Fruit fly (Drosophila melanogaster) whole organism, wandering third instar larva: Measurements from ENCODE around the gene CG46270.
A peak's percentile ranks its signal among the peaks of the same experiment; 100 is the strongest.
"Not testable (repeated sequence)": the region's sequence is repeated elsewhere in the genome, so short reads cannot be mapped to it uniquely, and the experiment has no call there.

ENCODE experiments used
- CG32264 ChIP-seq: fragments of 200-800 bp; sonication (Bioruptor generic); optimal IDR thresholded peaks from 2 replicates; lab custom pipeline; 2016; ENCODE audit warnings: missing biosample characterization, missing genetic modification characterization
- CG9705 ChIP-seq: fragments of 200-800 bp; sonication (Bioruptor generic); optimal IDR thresholded peaks from 2 replicates; lab custom pipeline; 2018; ENCODE audit warnings: missing biosample characterization, mild to moderate bottlenecking, missing genetic modification characterization
- Dfd ChIP-seq: fragments of >200 bp; optimal IDR thresholded peaks from 2 replicates; lab custom pipeline; 2017; ENCODE audit warnings: missing biosample characterization, missing genetic modification characterization
- GATAd ChIP-seq: sonication (Bioruptor generic); optimal IDR thresholded peaks from 2 replicates; lab custom pipeline; 2016; ENCODE audit warnings: missing biosample characterization, missing genetic modification characterization
- Hr83 ChIP-seq: fragments of 200-300 bp; sonication (Bioruptor generic); optimal IDR thresholded peaks from 2 replicates; lab custom pipeline; 2016; ENCODE audit warnings: missing biosample characterization, mild to moderate bottlenecking, missing genetic modification characterization, moderate library complexity; ENCODE audit not compliant: poor library complexity, severe bottlenecking
- Jra ChIP-seq: sonication (Bioruptor generic); optimal IDR thresholded peaks from 2 replicates; lab custom pipeline; 2016; ENCODE audit warnings: missing biosample characterization, missing genetic modification characterization
- Myc ChIP-seq: fragments of >200 bp; optimal IDR thresholded peaks from 2 replicates; lab custom pipeline; 2017
- N ChIP-seq: fragments of >200 bp; optimal IDR thresholded peaks from 2 replicates; lab custom pipeline; 2018; ENCODE audit warnings: missing biosample characterization, missing external identifiers, missing genetic modification characterization
- Rel ChIP-seq, 2 experiments: fragments of 200-800 bp; sonication (Bioruptor generic) in 1 of 2; optimal IDR thresholded peaks; 2 replicates in 1 of 2; 3 replicates in 1 of 2; lab custom pipeline; 2016 to 2019; ENCODE audit warnings: mild to moderate bottlenecking in 2 of 2, missing biosample characterization in 2 of 2, missing genetic modification characterization in 2 of 2, moderate library complexity in 1 of 2
- Sp1 ChIP-seq: fragments of 200-800 bp; sonication (Bioruptor generic); optimal IDR thresholded peaks from 3 replicates; lab custom pipeline; 2019; ENCODE audit warnings: missing biosample characterization, mild to moderate bottlenecking, missing genetic modification characterization, moderate library complexity
- br ChIP-seq: fragments of 200-800 bp; sonication (Bioruptor generic); optimal IDR thresholded peaks from 2 replicates; lab custom pipeline; 2016; ENCODE audit warnings: missing biosample characterization, missing genetic modification characterization
- brk ChIP-seq: fragments of 200-800 bp; sonication (Bioruptor generic); optimal IDR thresholded peaks from 2 replicates; lab custom pipeline; 2016; ENCODE audit warnings: missing biosample characterization, mild to moderate bottlenecking, missing genetic modification characterization
- dmrt93B ChIP-seq: fragments of 200-800 bp; sonication (Bioruptor generic); optimal IDR thresholded peaks from 2 replicates; lab custom pipeline; 2018; ENCODE audit warnings: missing biosample characterization, mild to moderate bottlenecking, missing genetic modification characterization
- ey ChIP-seq: fragments of 200-800 bp; sonication (Bioruptor generic); optimal IDR thresholded peaks from 2 replicates; lab custom pipeline; 2016; ENCODE audit warnings: missing biosample characterization, missing genetic modification characterization
- foxo ChIP-seq, 2 experiments: fragments of 200-800 bp; sonication (Bioruptor generic); optimal IDR thresholded peaks; 2 replicates in 1 of 2; 3 replicates in 1 of 2; lab custom pipeline; 2016 to 2017; ENCODE audit warnings: missing biosample characterization in 2 of 2, missing genetic modification characterization in 2 of 2
- fru ChIP-seq: fragments of 200-800 bp; sonication (Bioruptor generic); optimal IDR thresholded peaks from 3 replicates; lab custom pipeline; 2016; ENCODE audit warnings: missing biosample characterization, mild to moderate bottlenecking, missing genetic modification characterization
- h ChIP-seq: fragments of 200-800 bp; sonication (Bioruptor generic); optimal IDR thresholded peaks from 3 replicates; lab custom pipeline; 2016; ENCODE audit warnings: missing biosample characterization, mild to moderate bottlenecking, missing genetic modification characterization
- pan ChIP-seq: fragments of >200 bp; optimal IDR thresholded peaks from 2 replicates; lab custom pipeline; 2017
- sv ChIP-seq: fragments of 200-800 bp; sonication (Bioruptor generic); optimal IDR thresholded peaks from 3 replicates; lab custom pipeline; 2016; ENCODE audit warnings: missing biosample characterization, missing genetic modification characterization
- woc ChIP-seq: sonication (Bioruptor generic); optimal IDR thresholded peaks from 2 replicates; lab custom pipeline; 2016; ENCODE audit warnings: missing biosample characterization, mild to moderate bottlenecking, missing genetic modification characterization

Gene CG46270

dm6 chr3R:10386945-10387344 lies 41.3 kb downstream of the CG46270 start:
- not testable (repeated sequence) for TF ChIP-seq Rel (GFP tag; optimal IDR thresholded peaks at IDR 0.05; lab: Kevin White, UChicago)
- peak; percentile 59 for TF ChIP-seq Rel (tag; optimal IDR thresholded peaks at IDR 0.05; lab: Kevin White, UChicago)

DNA sequence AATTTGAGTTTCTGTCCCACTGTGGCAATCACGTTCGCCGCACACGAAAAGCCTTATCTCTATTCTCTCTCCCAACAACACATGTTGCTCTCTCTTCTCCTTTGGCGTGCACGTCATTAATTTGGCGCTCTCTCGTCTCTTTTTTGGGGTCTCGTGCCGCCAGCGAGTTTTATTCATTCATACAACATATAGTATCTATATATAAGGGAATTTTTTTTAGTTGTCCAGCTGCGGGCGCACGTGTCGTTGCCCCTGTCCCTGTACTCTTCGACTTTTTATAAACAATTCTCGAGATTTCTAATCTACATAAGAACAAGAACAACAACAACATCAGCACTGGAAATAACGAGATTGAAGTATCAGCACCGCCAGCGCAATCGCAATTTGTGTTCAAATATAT lies 43.8 kb downstream of the CG46270 start:
- not testable (repeated sequence) for TF ChIP-seq Rel (GFP tag; optimal IDR thresholded peaks at IDR 0.05; lab: Kevin White, UChicago)
- peak; percentile 46 for TF ChIP-seq Rel (tag; optimal IDR thresholded peaks at IDR 0.05; lab: Kevin White, UChicago)

dm6 chr3R:10380979-10381378 lies 47.2 kb downstream of the CG46270 start:
- not testable (repeated sequence) for TF ChIP-seq Rel (GFP tag; optimal IDR thresholded peaks at IDR 0.05; lab: Kevin White, UChicago)
- peak; percentile 23 for TF ChIP-seq Rel (tag; optimal IDR thresholded peaks at IDR 0.05; lab: Kevin White, UChicago)

- TF ChIP-seq brk (GFP tag; lab: Kevin White, UChicago) (no peak), N (GFP tag; lab: Kevin White, UChicago) (no peak), Jra (GFP tag; lab: Kevin White, UChicago) (no peak), pan (lab: Kevin White, UChicago) (no peak), Rel (GFP tag; optimal IDR thresholded peaks at IDR 0.05; lab: Kevin White, UChicago) (no peak), Rel (tag; optimal IDR thresholded peaks at IDR 0.05; lab: Kevin White, UChicago) (no peak), Hr83 (GFP tag; lab: Kevin White, UChicago) (no peak), CG32264 (GFP tag; lab: Kevin White, UChicago) (no peak)
Measured at dm6 chr3R:10380025-10380424, 48.2 kb downstream of the CG46270 start.

dm6 chr3R:10379409-10379808 lies 48.8 kb downstream of the CG46270 start:
- TF ChIP-seq fru = no peak

dm6 chr3R:10378989-10379388 lies 49.2 kb downstream of the CG46270 start:
- TF ChIP-seq sv (GFP tag; lab: Kevin White, UChicago) (no peak), GATAd (GFP tag; lab: Kevin White, UChicago) (no peak), Myc (lab: Kevin White, UChicago) (no peak), Sp1 (GFP tag; lab: Kevin White, UChicago) (no peak), woc (GFP tag; lab: Kevin White, UChicago) (no peak), br (GFP tag; lab: Kevin White, UChicago) (no peak), CG9705 (GFP tag; lab: Kevin White, UChicago) (no peak), pan (lab: Kevin White, UChicago) (no peak), h (GFP tag; lab: Kevin White, UChicago) (no peak), foxo (GFP tag; optimal IDR thresholded peaks at IDR 0.05; lab: Kevin White, UChicago) (no peak), ey (GFP tag; lab: Kevin White, UChicago) (no peak), dmrt93B (GFP tag; lab: Kevin White, UChicago) (no peak), Jra (GFP tag; lab: Kevin White, UChicago) (no peak), Dfd (no peak)
